Worm (Caenorhabditis elegans): Measurements from ENCODE around the gene K12H6.4.

K12H6.4 gene

DNA sequence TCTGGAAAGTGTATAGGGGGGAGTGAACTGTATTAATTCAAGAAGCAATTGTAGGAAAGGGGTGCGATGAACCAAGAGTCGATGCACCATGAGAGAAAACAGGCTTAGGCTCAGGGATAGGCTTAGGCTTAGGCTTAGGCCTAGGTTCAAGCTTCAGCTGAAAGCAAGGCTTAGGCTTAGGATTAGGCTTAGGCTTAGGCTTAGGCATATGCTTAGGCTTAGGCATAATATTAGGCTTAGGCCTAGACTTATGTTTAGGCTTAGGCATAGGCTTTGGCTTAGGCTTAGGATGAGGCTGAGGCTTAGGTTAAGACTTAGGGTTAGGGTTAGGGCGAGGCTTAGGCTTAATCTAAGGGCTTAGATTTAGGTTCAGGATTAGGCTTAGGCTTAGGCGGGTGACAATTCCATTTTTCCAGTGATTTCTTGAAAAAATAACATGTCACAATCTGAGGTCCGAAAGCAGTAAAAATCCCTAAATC is 38.5 kb upstream of the K12H6.4 start:
- TF ChIP-seq ceh-16 (tag; optimal IDR thresholded peaks at IDR 0.05) (no peak), R02D3.7 (tag; optimal IDR thresholded peaks at IDR 0.05) (no peak), elt-3 (tag; optimal IDR thresholded peaks at IDR 0.05) (no peak), mdl-1 (tag; optimal IDR thresholded peaks at IDR 0.05) (no peak)

DNA sequence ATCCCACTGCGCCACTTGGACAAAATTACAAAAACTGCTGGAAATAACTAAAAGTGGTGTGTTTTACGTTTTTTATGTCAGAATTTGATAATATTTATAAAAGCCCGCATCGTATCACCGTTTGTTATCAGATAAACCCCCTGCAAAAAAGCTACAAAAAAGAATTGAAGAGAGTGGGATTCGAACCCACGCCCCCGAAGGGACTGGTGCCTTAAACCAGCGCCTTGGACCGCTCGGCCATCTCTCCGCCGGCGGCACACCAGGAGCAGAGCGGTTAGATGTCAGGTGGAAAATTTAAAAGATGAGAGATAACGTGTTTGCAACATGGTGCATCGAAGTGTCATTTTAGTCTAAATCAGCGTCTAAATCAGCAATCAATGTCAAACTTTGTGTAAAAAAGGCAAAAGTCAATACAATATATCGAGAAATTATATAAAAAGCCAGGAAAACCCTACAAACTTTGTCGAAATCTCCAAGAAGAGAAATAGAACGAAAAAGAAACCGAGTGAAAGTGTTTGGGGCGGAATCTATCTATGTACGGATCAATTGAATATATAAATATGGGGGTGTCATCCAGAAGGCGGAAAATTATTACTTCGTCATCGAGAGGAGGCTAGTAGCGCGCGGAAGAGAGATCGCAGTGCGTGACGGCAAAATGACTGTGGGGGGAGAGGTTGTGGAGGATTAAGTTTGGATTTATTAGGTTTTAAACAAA is 37.5 kb upstream of the K12H6.4 start:
- no peak for TF ChIP-seq dmd-4 (tag; optimal IDR thresholded peaks at IDR 0.05)
- TF ChIP-seq lin-13 (GFP tag; optimal IDR thresholded peaks at IDR 0.05): no peak
- TF ChIP-seq fos-1 (tag; optimal IDR thresholded peaks at IDR 0.05): no peak
- no peak for TF ChIP-seq mbf-1 (tag; optimal IDR thresholded peaks at IDR 0.05)
- TF ChIP-seq Y55F3AM.14 (GFP tag; optimal IDR thresholded peaks at IDR 0.05): no peak
- TF ChIP-seq ama-1 (optimal IDR thresholded peaks at IDR 0.05): no peak
- TF ChIP-seq unc-55 (GFP tag; optimal IDR thresholded peaks at IDR 0.05): peak; percentile 11
- no peak for TF ChIP-seq C34F6.9 (tag; optimal IDR thresholded peaks at IDR 0.05)
- no peak for TF ChIP-seq sma-9 (GFP tag; optimal IDR thresholded peaks at IDR 0.05)
- TF ChIP-seq sma-9 (tag; optimal IDR thresholded peaks at IDR 0.05): no peak
- peak; percentile 19 for TF ChIP-seq nhr-129 (tag; optimal IDR thresholded peaks at IDR 0.05)
- no peak for TF ChIP-seq ztf-1 (GFP tag; conservative IDR thresholded peaks at IDR 0.05)
- TF ChIP-seq ceh-82 (tag; optimal IDR thresholded peaks at IDR 0.05): no peak
- peak; percentile 13 for TF ChIP-seq lin-11 (tag; optimal IDR thresholded peaks at IDR 0.05)
- TF ChIP-seq F13H6.1 (tag; optimal IDR thresholded peaks at IDR 0.05): no peak
- TF ChIP-seq nhr-23 (tag; optimal IDR thresholded peaks at IDR 0.05): no peak
- no peak for TF ChIP-seq elt-1 (tag; optimal IDR thresholded peaks at IDR 0.05)
- no peak for TF ChIP-seq skn-1 (tag; optimal IDR thresholded peaks at IDR 0.05)
- no peak for TF ChIP-seq nhr-11 (tag; optimal IDR thresholded peaks at IDR 0.05)
- no peak for TF ChIP-seq ceh-16 (tag; optimal IDR thresholded peaks at IDR 0.05)
- no peak for TF ChIP-seq snpc-4 (tag; optimal IDR thresholded peaks at IDR 0.05)
- TF ChIP-seq R02D3.7 (tag; optimal IDR thresholded peaks at IDR 0.05): no peak
- no peak for TF ChIP-seq unc-39 (tag; optimal IDR thresholded peaks at IDR 0.05)
- peak; percentile 18 for TF ChIP-seq gmeb-1 (tag; optimal IDR thresholded peaks at IDR 0.05)
- no peak for TF ChIP-seq sem-4 (tag; optimal IDR thresholded peaks at IDR 0.05)
- TF ChIP-seq nhr-12 (tag; optimal IDR thresholded peaks at IDR 0.05): no peak
- TF ChIP-seq aly-2 (tag; optimal IDR thresholded peaks at IDR 0.05): no peak
- TF ChIP-seq nhr-237 (tag; optimal IDR thresholded peaks at IDR 0.05): no peak

ce11 chrII:2859873-2860821 is 36.1 kb upstream of the K12H6.4 start:
- TF ChIP-seq elt-1 (tag; optimal IDR thresholded peaks at IDR 0.05) (no peak), nhr-21 (tag; optimal IDR thresholded peaks at IDR 0.05) (peak; percentile 16), nhr-129 (tag; optimal IDR thresholded peaks at IDR 0.05) (peak; percentile 2)

DNA sequence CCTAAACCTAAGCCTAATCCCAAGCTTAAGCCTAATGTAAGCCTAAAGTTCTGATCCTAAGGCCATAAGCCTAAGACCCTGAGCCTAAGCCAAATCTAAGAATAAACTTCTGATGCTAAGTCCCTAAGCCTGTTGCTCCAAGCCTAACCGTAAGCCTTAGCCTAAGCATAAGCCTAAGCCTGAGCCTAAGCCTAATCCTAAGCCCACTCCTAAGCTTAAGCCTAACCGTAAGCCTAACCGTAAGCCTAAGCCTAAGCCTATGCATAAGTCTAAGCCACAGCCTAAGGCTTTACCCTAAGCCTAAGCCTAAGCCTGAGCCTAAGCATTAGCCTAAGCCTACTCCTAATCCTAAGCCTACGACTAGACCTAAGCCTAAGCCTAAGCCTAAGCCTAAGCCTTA is 35.2 kb upstream of the K12H6.4 start:
- no peak for TF ChIP-seq R02D3.7 (tag; optimal IDR thresholded peaks at IDR 0.05)

ce11 chrII:2858851-2859250 is 34.8 kb upstream of the K12H6.4 start:
- no peak for TF ChIP-seq elt-3 (tag; optimal IDR thresholded peaks at IDR 0.05)
- no peak for TF ChIP-seq nhr-23 (tag; optimal IDR thresholded peaks at IDR 0.05)
- TF ChIP-seq sma-3 (GFP tag; optimal IDR thresholded peaks at IDR 0.05): no peak
- no peak for TF ChIP-seq blmp-1 (tag; optimal IDR thresholded peaks at IDR 0.05; ENCODE audit: insufficient read depth)
- peak; percentile 20 for TF ChIP-seq sma-9 (GFP tag; optimal IDR thresholded peaks at IDR 0.05)
- no peak for TF ChIP-seq sma-9 (tag; optimal IDR thresholded peaks at IDR 0.05)
- no peak for TF ChIP-seq unc-55 (GFP tag; optimal IDR thresholded peaks at IDR 0.05)
- no peak for TF ChIP-seq nhr-21 (tag; optimal IDR thresholded peaks at IDR 0.05)
